Fruit fly (Drosophila melanogaster): Measurements from ENCODE around the gene IP3K2.

- TF ChIP-seq gl (tag; optimal IDR thresholded peaks at IDR 0.05) (no peak), EcR (GFP tag; optimal IDR thresholded peaks at IDR 0.05) (no peak), CG9948 (tag; optimal IDR thresholded peaks at IDR 0.05) (no peak), CG8301 (tag; optimal IDR thresholded peaks at IDR 0.05) (no peak)
Observed at dm6 chrX:13322405-13322804, 19.0 kb downstream of the IP3K2 start.
